Worm (Caenorhabditis elegans): ENCODE results near the gene C16A3.6.
A peak's percentile ranks its signal among the peaks of the same experiment; 100 is the strongest.

The C16A3.6 gene

DNA sequence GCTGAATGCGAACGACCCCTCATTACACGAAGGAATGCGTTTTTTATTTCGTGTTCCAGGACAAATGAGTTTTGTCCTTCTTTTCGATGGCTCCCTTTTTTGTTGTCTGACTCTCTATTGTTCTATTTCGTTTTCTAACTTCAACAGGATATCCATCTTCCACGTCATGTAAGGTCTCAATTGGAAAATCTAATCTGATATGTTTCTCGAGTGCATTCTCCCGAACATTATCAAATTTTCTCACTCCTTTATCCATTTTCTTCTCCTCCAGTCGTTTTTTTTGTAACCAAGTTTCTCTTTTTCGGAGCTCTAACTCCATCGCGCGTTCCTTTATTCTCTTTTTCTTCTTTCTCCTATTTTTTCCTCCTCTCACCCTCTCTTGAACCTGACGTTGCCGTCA is 28.6 kb upstream of the C16A3.6 start:
- TF ChIP-seq tbx-11 (GFP tag; IDR thresholded peaks at IDR 0.05) (no peak), F13C5.2 (tag; optimal IDR thresholded peaks at IDR 0.05) (no peak), ets-7 (tag; optimal IDR thresholded peaks at IDR 0.05) (no peak), hmbx-1 (tag; optimal IDR thresholded peaks at IDR 0.05) (no peak), B0310.2 (tag; optimal IDR thresholded peaks at IDR 0.05) (no peak), flt-1 (GFP tag; IDR thresholded peaks at IDR 0.05) (no peak), pes-1 (GFP tag; IDR thresholded peaks at IDR 0.05) (no peak), aly-1 (tag; optimal IDR thresholded peaks at IDR 0.05) (no peak), hnd-1 (tag; optimal IDR thresholded peaks at IDR 0.05) (no peak), sea-1 (GFP tag; conservative IDR thresholded peaks at IDR 0.05) (no peak), ama-1 (optimal IDR thresholded peaks at IDR 0.05) (no peak), tra-4 (tag; optimal IDR thresholded peaks at IDR 0.05) (no peak)

DNA sequence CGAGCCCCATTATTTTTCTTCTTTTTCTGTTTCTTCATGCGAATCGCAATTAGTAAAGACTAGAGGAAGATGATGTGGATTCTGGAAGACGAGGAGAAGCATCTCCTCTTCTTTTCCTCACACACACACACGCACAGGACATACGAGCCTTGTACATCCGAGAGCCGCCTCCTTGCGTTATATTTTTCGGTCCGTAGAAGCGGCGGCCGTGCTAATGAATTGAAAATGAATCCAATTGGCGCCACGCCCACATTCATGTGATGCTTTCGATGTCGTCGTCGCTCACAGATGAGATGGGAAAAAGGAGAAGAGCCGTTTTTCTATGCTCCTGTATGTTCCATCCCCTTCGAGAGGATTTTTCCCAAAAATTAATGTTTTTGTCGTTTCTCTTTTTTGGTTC is 27.6 kb upstream of the C16A3.6 start:
- TF ChIP-seq ceh-36 (tag; optimal IDR thresholded peaks at IDR 0.05) (no peak), hmg-4 (GFP tag; optimal IDR thresholded peaks at IDR 0.05) (no peak), sea-1 (GFP tag; conservative IDR thresholded peaks at IDR 0.05) (no peak), tbx-37 (GFP tag; conservative IDR thresholded peaks at IDR 0.05) (no peak), ama-1 (optimal IDR thresholded peaks at IDR 0.05) (no peak), tbx-11 (GFP tag; IDR thresholded peaks at IDR 0.05) (no peak), ets-7 (tag; optimal IDR thresholded peaks at IDR 0.05) (no peak), aly-1 (tag; optimal IDR thresholded peaks at IDR 0.05) (no peak), ceh-13 (GFP tag; optimal IDR thresholded peaks at IDR 0.05) (no peak), B0310.2 (tag; optimal IDR thresholded peaks at IDR 0.05) (no peak), scrt-1 (GFP tag; IDR thresholded peaks at IDR 0.05) (no peak)

DNA sequence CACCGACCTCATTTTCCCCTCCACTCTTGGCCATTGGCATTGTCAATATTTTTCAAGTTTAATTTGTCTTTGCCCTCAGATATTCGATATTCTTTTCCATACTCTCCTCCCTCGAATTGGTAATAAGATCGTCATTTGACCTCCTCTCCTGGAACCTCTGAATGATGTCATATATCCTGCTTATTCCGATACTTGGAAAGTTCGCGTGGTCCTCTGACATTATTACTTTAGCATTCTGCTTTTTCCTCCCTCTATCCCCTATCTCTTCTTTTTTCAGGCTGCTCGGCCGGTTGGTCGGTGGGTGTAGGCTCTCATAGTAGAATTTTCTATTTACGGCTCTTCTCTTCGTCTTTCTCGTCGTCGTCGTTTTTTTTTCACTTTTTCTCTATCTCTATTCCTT is 26.6 kb upstream of the C16A3.6 start:
- TF ChIP-seq ama-1 (optimal IDR thresholded peaks at IDR 0.05) (no peak), ceh-36 (tag; optimal IDR thresholded peaks at IDR 0.05) (no peak)

DNA sequence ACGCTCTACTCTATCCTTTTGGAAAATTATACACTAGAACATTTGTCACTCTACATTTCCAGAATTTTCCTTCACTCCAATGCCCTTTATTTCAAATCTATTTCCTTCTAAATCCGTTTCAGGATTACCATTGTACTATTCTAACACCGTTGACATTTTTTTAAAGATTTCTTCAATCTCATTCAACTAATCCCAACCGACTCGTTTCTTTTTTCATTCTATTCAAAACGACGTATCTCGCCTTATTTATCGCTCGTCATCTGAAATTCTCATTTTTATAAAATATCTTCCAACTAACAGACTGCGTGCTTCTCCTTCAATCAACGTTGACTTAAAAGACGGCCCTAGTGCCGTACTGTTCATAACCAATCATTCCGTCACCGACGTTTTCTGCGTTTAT is 25.9 kb upstream of the C16A3.6 start, which contains the start of gene akap-1:
Gene akap-1, plus strand, starts transcription at position 301 of the 400 bp plus-strand sequence.
- no peak for TF ChIP-seq aly-1 (tag; optimal IDR thresholded peaks at IDR 0.05)
- no peak for TF ChIP-seq pes-1 (GFP tag; IDR thresholded peaks at IDR 0.05)
- no peak for TF ChIP-seq flt-1 (GFP tag; IDR thresholded peaks at IDR 0.05)
- TF ChIP-seq tra-4 (tag; optimal IDR thresholded peaks at IDR 0.05): no peak
- no peak for TF ChIP-seq ceh-13 (GFP tag; optimal IDR thresholded peaks at IDR 0.05)

DNA sequence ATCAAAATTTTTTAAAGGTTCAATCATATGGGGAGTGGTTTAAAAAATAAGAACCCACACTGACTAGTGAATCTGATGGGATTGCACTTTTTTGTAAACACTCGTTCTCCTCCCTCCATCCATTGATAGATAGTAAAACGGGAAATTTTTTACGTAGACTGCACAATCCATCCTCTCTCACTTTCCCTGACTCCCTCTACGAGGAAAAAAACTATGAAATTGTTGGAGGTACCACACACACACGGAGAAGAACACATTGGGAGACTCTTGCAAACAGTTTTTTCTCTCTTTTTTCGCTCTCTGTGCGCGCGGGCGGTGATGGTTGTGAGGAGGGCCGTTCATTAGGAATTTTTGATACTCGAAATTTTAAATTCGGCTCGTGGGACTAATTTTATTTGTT is 23.7 kb upstream of the C16A3.6 start:
- no peak for TF ChIP-seq tra-4 (tag; optimal IDR thresholded peaks at IDR 0.05)
- no peak for TF ChIP-seq flt-1 (GFP tag; IDR thresholded peaks at IDR 0.05)
- TF ChIP-seq hmg-4 (GFP tag; optimal IDR thresholded peaks at IDR 0.05): no peak

DNA sequence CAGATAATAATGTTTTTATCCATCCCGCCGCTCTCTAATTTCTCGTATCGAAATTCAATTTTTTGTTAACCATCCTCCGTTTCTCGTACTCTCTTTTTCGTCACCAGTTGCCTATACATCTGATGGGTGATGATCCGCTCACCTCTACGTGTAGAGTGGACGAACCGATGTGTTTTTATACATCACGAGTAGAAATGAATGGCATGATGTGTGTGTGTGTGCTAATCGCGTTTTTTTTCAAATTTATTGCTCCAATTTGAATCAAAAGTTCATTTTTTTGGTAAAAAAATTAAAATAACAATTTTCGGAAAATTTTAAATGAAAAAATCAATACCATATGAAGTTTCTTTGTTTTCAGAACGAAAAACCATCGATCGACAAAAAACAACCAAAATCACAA is 23.0 kb upstream of the C16A3.6 start:
- TF ChIP-seq hmbx-1 (tag; optimal IDR thresholded peaks at IDR 0.05) (no peak), aly-1 (tag; optimal IDR thresholded peaks at IDR 0.05) (no peak), ceh-13 (GFP tag; optimal IDR thresholded peaks at IDR 0.05) (no peak), ceh-36 (tag; optimal IDR thresholded peaks at IDR 0.05) (no peak)

DNA sequence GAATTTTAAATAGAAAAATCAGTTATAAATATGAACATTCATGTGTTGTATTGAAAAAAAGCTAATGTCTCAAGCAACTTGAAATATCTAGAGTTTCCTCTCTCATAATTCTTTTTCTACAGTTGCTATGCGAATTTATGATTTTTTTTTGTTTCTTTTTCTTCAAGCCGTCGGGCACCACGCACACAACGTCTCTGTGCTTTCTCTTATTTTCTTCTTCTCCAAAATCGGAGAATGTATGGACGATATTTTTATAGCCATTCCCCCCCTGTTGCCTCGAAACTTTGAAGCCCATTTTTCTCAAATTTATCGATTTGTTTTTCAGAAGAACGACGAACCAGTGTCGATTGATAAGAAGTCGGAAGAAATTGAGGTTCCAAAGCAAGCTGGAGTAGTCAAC is 22.2 kb upstream of the C16A3.6 start:
- TF ChIP-seq ets-7 (tag; optimal IDR thresholded peaks at IDR 0.05) (no peak), ceh-36 (tag; optimal IDR thresholded peaks at IDR 0.05) (no peak), ceh-13 (GFP tag; optimal IDR thresholded peaks at IDR 0.05) (no peak), hmg-4 (GFP tag; optimal IDR thresholded peaks at IDR 0.05) (no peak), ama-1 (optimal IDR thresholded peaks at IDR 0.05) (no peak), B0310.2 (tag; optimal IDR thresholded peaks at IDR 0.05) (no peak), tbx-37 (GFP tag; conservative IDR thresholded peaks at IDR 0.05) (no peak), pes-1 (GFP tag; IDR thresholded peaks at IDR 0.05) (no peak), scrt-1 (GFP tag; IDR thresholded peaks at IDR 0.05) (no peak), tra-4 (tag; optimal IDR thresholded peaks at IDR 0.05) (no peak), aly-1 (tag; optimal IDR thresholded peaks at IDR 0.05) (no peak), F13C5.2 (tag; optimal IDR thresholded peaks at IDR 0.05) (no peak), tbx-11 (GFP tag; IDR thresholded peaks at IDR 0.05) (no peak)

DNA sequence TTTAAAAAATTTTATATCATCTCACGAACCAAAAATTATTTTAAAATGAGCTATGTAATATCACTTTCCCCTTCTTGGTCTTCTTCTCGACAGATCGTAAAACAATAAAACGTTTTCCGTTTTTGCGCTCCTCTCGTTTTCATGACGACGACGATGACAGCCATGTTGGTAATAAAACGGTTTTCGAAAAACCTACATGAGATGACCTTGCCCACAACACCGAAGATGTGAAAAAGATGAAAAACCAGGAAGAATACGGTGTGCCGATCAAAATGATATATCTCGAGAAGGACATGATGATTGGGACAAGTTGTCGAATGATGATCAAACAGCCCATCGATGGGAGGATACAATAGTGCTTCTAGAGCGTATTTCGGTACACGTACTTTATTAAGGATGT is 20.3 kb upstream of the C16A3.6 start:
- TF ChIP-seq ama-1 (optimal IDR thresholded peaks at IDR 0.05): no peak
- no peak for TF ChIP-seq tra-4 (tag; optimal IDR thresholded peaks at IDR 0.05)
- no peak for TF ChIP-seq hmbx-1 (tag; optimal IDR thresholded peaks at IDR 0.05)
- TF ChIP-seq ets-7 (tag; optimal IDR thresholded peaks at IDR 0.05): no peak
- TF ChIP-seq ceh-36 (tag; optimal IDR thresholded peaks at IDR 0.05): no peak
- no peak for TF ChIP-seq tbx-37 (GFP tag; conservative IDR thresholded peaks at IDR 0.05)
- TF ChIP-seq sea-1 (GFP tag; conservative IDR thresholded peaks at IDR 0.05): no peak
- TF ChIP-seq F13C5.2 (tag; optimal IDR thresholded peaks at IDR 0.05): no peak
- TF ChIP-seq ceh-13 (GFP tag; optimal IDR thresholded peaks at IDR 0.05): no peak
- no peak for TF ChIP-seq hnd-1 (tag; optimal IDR thresholded peaks at IDR 0.05)
- TF ChIP-seq aly-1 (tag; optimal IDR thresholded peaks at IDR 0.05): no peak
- TF ChIP-seq tbx-11 (GFP tag; IDR thresholded peaks at IDR 0.05): no peak
- no peak for TF ChIP-seq flt-1 (GFP tag; IDR thresholded peaks at IDR 0.05)
- TF ChIP-seq hmg-4 (GFP tag; optimal IDR thresholded peaks at IDR 0.05): no peak

DNA sequence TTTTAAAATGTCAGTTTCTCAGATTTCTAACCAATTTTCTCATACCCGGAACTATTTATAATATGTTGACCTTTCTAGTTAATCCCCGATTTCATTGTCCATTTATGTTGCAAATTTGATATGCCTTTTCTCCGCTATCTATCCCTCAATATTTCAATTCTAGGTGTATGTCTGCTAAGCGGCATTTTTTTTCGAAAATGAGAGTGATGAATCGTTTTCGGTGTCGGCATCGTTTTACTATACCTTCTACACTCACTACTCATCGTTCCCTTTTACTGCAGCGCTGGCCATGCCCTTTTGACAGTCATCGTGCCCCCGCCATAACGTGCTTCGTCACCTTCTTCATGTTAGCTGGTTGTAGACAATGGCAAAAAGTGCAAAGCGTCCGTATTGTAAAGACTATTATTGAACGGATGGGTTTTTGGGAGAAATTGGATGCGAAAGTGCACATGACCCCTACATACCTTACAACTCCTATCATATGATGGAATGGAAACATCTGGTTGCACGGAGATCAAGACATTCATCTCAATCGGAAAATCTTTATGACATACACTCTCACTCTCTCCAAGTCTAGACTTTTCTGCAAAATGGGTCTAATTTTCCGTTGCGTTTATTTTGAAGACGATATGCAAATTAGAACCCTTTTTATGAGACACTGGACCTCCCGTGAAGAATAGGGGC is 19.7 kb upstream of the C16A3.6 start:
- no peak for TF ChIP-seq flt-1 (GFP tag; IDR thresholded peaks at IDR 0.05)
- TF ChIP-seq tbx-11 (GFP tag; IDR thresholded peaks at IDR 0.05): 0 out of 2 replicates have a peak, but pooled peaks have one; percentile 16

Measured in whole organism, early embryonic.